Worm (Caenorhabditis elegans) whole organism, mixed stage, embryonic: Measurements from ENCODE around the gene rpl-25.1.

Experiments
- ceh-39 ChIP-seq: fragments of 150-350 bp; optimal IDR thresholded peaks from 2 replicates; lab custom pipeline; 2014; ENCODE audit warnings: missing biosample characterization, missing genetic modification characterization
- cnd-1 ChIP-seq: fragments of 200-800 bp; sonication (Bioruptor generic); optimal IDR thresholded peaks from 2 replicates; lab custom pipeline; 2018; ENCODE audit warnings: mild to moderate bottlenecking, missing genetic modification characterization, missing compliant biosample characterization
- drap-1 ChIP-seq: fragments of 200-800 bp; sonication (Bioruptor generic); optimal IDR thresholded peaks from 3 replicates; lab custom pipeline; 2018; ENCODE audit warnings: mild to moderate bottlenecking, missing genetic modification characterization, missing compliant biosample characterization
- elt-3 ChIP-seq: fragments of 150-350 bp; optimal IDR thresholded peaks from 2 replicates; lab custom pipeline; 2014; ENCODE audit warnings: missing biosample characterization, missing genetic modification characterization
- mep-1 ChIP-seq: fragments of 150-350 bp; optimal IDR thresholded peaks from 2 replicates; lab custom pipeline; 2017; ENCODE audit warnings: missing biosample characterization, missing genetic modification reagents, missing genetic modification characterization, inconsistent platforms
- nhr-76 ChIP-seq: sonication (generic microtip); optimal IDR thresholded peaks from 2 replicates; lab custom pipeline; 2017; ENCODE audit warnings: missing biosample characterization, missing genetic modification characterization
- pha-4 ChIP-seq: fragments of 150-350 bp; optimal IDR thresholded peaks from 2 replicates; lab custom pipeline; 2018; ENCODE audit warnings: missing biosample characterization, missing genetic modification reagents, missing genetic modification characterization
- snpc-4 ChIP-seq: fragments of 150-350 bp; optimal IDR thresholded peaks from 2 replicates; lab custom pipeline; 2014; ENCODE audit warnings: missing biosample characterization, missing genetic modification characterization
- sptf-1 ChIP-seq: sonication (generic microtip); optimal IDR thresholded peaks from 2 replicates; lab custom pipeline; 2017; ENCODE audit warnings: mild to moderate bottlenecking, missing genetic modification characterization, moderate library complexity, missing compliant biosample characterization
- unc-62 ChIP-seq: fragments of 150-350 bp; optimal IDR thresholded peaks from 2 replicates; lab custom pipeline; 2014; ENCODE audit warnings: missing biosample characterization, missing genetic modification reagents, missing genetic modification characterization
- zip-8 ChIP-seq: fragments of 150-350 bp; optimal IDR thresholded peaks from 2 replicates; lab custom pipeline; 2014; ENCODE audit warnings: missing biosample characterization, missing genetic modification characterization
- ztf-11 ChIP-seq: fragments of 150-350 bp; optimal IDR thresholded peaks from 2 replicates; lab custom pipeline; 2014; ENCODE audit warnings: missing biosample characterization, missing genetic modification characterization

DNA sequence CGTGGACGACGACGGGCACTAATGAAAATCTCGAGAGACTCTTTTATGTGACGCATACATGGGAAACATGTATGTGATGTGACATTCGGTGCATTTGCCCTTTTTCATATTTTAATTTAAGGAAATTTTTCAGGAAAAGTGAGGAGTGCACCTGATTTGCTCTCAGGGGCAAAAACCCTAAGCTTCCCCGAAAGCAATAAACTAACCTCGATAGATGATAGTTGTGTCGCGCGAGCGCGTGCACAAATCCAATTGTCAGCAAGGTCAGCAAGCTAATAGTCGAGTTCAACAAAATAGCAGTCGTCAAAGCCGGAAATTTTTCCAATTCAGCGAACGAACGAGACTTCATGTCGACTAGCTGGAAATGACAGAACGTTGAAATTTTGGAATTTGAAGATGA lies 3.1 kb downstream of the rpl-25.1 start:
- no peak for TF ChIP-seq drap-1 (GFP tag; lab: Kevin White, UChicago)
- no peak for TF ChIP-seq elt-3 (tag; lab: Kevin White, UChicago)
- TF ChIP-seq pha-4 = no peak
- TF ChIP-seq snpc-4 (tag; lab: Kevin White, UChicago) = no peak
- TF ChIP-seq sptf-1 (tag; lab: Kevin White, UChicago) = no peak
- no peak for TF ChIP-seq zip-8 (tag; lab: Kevin White, UChicago)
- no peak for TF ChIP-seq ztf-11 (tag; lab: Kevin White, UChicago)
- TF ChIP-seq mep-1 (tag; lab: Kevin White, UChicago) = no peak
- TF ChIP-seq unc-62 (GFP tag; lab: Kevin White, UChicago) = no peak
- TF ChIP-seq ceh-39 (tag; lab: Kevin White, UChicago) = no peak
- no peak for TF ChIP-seq nhr-76
- TF ChIP-seq cnd-1 = no peak
